Worm (Caenorhabditis elegans): ENCODE measurements around the gene phat-3.

phat-3 gene

DNA sequence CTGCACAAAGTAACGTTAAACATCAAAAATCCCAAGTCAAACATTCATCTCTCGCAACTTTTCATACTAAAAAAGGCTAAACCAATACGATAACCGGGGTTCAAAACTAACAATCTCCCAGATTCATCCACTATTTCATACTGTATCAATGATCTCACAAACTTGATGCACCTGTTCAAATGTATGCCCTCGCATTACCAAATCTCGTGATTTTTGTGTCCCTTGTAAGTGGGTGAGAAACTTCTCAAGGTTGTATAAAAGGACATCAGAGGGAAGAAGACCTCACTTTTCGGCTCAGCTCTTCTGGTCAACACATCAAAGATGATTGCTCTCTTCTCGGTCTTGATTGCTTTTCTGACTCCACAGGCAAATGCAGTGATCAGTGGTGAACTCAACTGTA lies at the start of gene phat-3:
phat-3 (plus strand) TSS at position 301 of the 400 bp plus-strand sequence.
- TF ChIP-seq cog-1 (tag; optimal IDR thresholded peaks at IDR 0.05) (no peak), T22C8.4 (GFP tag; IDR thresholded peaks at IDR 0.05) (no peak), ztf-23 (GFP tag; IDR thresholded peaks at IDR 0.05) (no peak), med-1 (GFP tag; optimal IDR thresholded peaks at IDR 0.05; ENCODE audit: insufficient read depth) (no peak), klf-2 (GFP tag; conservative IDR thresholded peaks at IDR 0.05) (no peak), ref-1 (GFP tag; conservative IDR thresholded peaks at IDR 0.05) (no peak), ztf-29 (GFP tag; IDR thresholded peaks at IDR 0.05) (no peak), tab-1 (GFP tag; IDR thresholded peaks at IDR 0.05) (no peak), flt-1 (GFP tag; IDR thresholded peaks at IDR 0.05) (no peak)

ce11 chrV:3994048-3994447 lies 49.7 kb upstream of the phat-3 start, which contains the start of gene K09D9.9:
Gene K09D9.9, minus strand, starts transcription at chrV:3994148.
- no peak for TF ChIP-seq cog-1 (tag; optimal IDR thresholded peaks at IDR 0.05)
- no peak for TF ChIP-seq med-1 (GFP tag; optimal IDR thresholded peaks at IDR 0.05; ENCODE audit: insufficient read depth)
- no peak for TF ChIP-seq ref-1 (GFP tag; conservative IDR thresholded peaks at IDR 0.05)
- TF ChIP-seq ztf-23 (GFP tag; IDR thresholded peaks at IDR 0.05), result no peak
- no peak for TF ChIP-seq flt-1 (GFP tag; IDR thresholded peaks at IDR 0.05)
- no peak for TF ChIP-seq klf-2 (GFP tag; conservative IDR thresholded peaks at IDR 0.05)
- no peak for TF ChIP-seq T22C8.4 (GFP tag; IDR thresholded peaks at IDR 0.05)

DNA sequence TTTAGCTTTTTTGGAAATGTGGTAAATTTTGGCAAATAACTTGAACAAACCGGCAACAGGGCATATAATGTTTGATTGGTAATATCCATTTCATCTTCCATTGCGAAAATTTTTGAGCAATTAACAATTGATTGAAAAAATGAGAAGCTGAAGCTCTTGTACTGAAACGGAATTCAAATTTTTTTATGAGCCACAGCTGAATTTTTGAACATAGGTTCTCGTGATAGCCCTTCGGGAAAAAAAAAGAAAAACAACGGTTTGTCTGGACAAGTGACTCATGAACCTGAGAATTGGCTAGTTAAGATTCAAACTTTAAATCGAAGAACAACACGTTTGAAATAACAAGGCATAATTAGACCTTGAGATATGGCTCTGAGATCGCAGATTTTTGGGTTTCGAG lies 47.9 kb upstream of the phat-3 start, which contains the start of gene srx-62:
srx-62 (minus strand) TSS at position 101 of the 400 bp plus-strand sequence.
- TF ChIP-seq tab-1 (GFP tag; IDR thresholded peaks at IDR 0.05) (no peak), cog-1 (tag; optimal IDR thresholded peaks at IDR 0.05) (no peak), flt-1 (GFP tag; IDR thresholded peaks at IDR 0.05) (no peak), ztf-23 (GFP tag; IDR thresholded peaks at IDR 0.05) (no peak)

DNA sequence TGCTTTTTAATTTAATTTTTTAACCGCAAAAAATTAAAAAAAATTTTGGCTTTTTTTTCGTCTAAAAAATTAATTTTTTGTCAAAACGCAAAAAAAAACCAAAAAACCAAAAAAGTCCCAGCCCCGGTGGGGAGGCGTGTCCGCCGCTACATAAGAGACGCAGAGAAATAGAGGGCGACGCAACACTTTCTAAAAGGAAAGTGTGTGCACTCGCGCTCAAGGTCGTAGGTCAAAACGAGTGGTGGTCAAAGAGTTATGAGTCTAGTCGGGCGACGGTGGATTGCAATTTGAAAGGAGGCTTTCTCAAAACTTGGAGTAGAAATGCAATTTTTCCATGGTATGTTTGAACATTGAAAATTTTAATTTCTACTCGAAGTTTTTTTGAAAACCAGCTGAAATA lies 39.2 kb upstream of the phat-3 start:
- TF ChIP-seq cog-1 (tag; optimal IDR thresholded peaks at IDR 0.05) (no peak), ztf-23 (GFP tag; IDR thresholded peaks at IDR 0.05) (no peak), med-1 (GFP tag; optimal IDR thresholded peaks at IDR 0.05; ENCODE audit: insufficient read depth) (no peak), T22C8.4 (GFP tag; IDR thresholded peaks at IDR 0.05) (no peak), klf-2 (GFP tag; conservative IDR thresholded peaks at IDR 0.05) (no peak), flt-1 (GFP tag; IDR thresholded peaks at IDR 0.05) (no peak), ztf-29 (GFP tag; IDR thresholded peaks at IDR 0.05) (no peak), ref-1 (GFP tag; conservative IDR thresholded peaks at IDR 0.05) (no peak), tab-1 (GFP tag; IDR thresholded peaks at IDR 0.05) (no peak)

- TF ChIP-seq ztf-23 (GFP tag; IDR thresholded peaks at IDR 0.05), result no peak
- TF ChIP-seq tab-1 (GFP tag; IDR thresholded peaks at IDR 0.05), result no peak
- TF ChIP-seq cog-1 (tag; optimal IDR thresholded peaks at IDR 0.05), result no peak
- TF ChIP-seq klf-2 (GFP tag; conservative IDR thresholded peaks at IDR 0.05), result no peak
- no peak for TF ChIP-seq ref-1 (GFP tag; conservative IDR thresholded peaks at IDR 0.05)
- TF ChIP-seq flt-1 (GFP tag; IDR thresholded peaks at IDR 0.05), result no peak
- no peak for TF ChIP-seq T22C8.4 (GFP tag; IDR thresholded peaks at IDR 0.05)
- TF ChIP-seq med-1 (GFP tag; optimal IDR thresholded peaks at IDR 0.05; ENCODE audit: insufficient read depth), result no peak
- no peak for TF ChIP-seq ztf-29 (GFP tag; IDR thresholded peaks at IDR 0.05)
Observed at ce11 chrV:4005219-4005618, 38.5 kb upstream of the phat-3 start, which contains the start of gene srh-8. Gene srh-8, plus strand, starts transcription at chrV:4005519.

DNA sequence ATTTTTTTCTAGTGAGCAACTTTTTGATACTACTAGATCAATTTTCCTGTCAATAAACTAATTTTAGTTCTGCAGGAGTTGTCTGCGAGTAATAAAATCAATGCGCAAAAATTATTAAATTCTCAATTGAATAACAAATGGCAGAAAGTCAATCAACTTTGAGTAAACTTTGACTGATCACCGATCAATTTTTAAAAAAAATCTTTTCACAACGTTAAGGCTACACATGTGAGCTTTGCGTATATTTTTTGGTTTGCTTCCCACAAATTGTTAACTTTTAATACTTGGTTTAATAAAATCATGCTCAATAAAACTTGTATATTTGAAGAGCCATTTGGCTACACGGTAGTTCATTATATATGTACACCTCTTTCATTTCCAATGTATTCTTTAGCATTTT lies 35.8 kb upstream of the phat-3 start, which contains the start of gene srh-7:
srh-7 (plus strand) TSS at position 301 of the 400 bp plus-strand sequence.
- TF ChIP-seq ref-1 (GFP tag; conservative IDR thresholded peaks at IDR 0.05), result no peak
- no peak for TF ChIP-seq med-1 (GFP tag; optimal IDR thresholded peaks at IDR 0.05; ENCODE audit: insufficient read depth)
- no peak for TF ChIP-seq cog-1 (tag; optimal IDR thresholded peaks at IDR 0.05)
- TF ChIP-seq flt-1 (GFP tag; IDR thresholded peaks at IDR 0.05), result no peak
- TF ChIP-seq klf-2 (GFP tag; conservative IDR thresholded peaks at IDR 0.05), result no peak

DNA sequence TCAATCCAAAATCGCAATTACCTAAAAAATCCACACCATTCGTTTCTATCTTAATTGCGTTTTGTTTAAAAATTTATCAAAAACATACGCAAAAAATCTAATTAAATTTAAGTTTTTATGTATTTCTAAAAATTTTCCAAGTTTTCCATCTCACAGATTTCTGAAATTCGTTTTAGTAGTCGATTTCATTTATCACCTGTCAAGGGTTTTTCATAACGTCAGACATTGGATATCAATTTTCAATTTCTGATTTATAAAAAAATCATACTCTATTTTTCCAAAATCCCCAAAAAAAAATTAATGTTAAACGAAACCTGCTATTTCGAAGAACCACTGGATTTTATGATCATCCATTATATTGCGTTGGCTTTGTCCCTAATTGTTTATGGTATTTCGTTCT lies 33.6 kb upstream of the phat-3 start, which contains the start of gene srh-4:
srh-4 (plus strand) TSS at position 301 of the 400 bp plus-strand sequence.
- TF ChIP-seq ztf-23 (GFP tag; IDR thresholded peaks at IDR 0.05) (no peak), klf-2 (GFP tag; conservative IDR thresholded peaks at IDR 0.05) (no peak), cog-1 (tag; optimal IDR thresholded peaks at IDR 0.05) (no peak), tab-1 (GFP tag; IDR thresholded peaks at IDR 0.05) (no peak), ref-1 (GFP tag; conservative IDR thresholded peaks at IDR 0.05) (no peak), T22C8.4 (GFP tag; IDR thresholded peaks at IDR 0.05) (no peak), flt-1 (GFP tag; IDR thresholded peaks at IDR 0.05) (no peak), ztf-29 (GFP tag; IDR thresholded peaks at IDR 0.05) (no peak), med-1 (GFP tag; optimal IDR thresholded peaks at IDR 0.05; ENCODE audit: insufficient read depth) (no peak)

ce11 chrV:4016780-4017179 lies 27.0 kb upstream of the phat-3 start, which contains the start of gene srw-89:
Gene srw-89, plus strand, starts transcription at chrV:4017080.
- TF ChIP-seq T22C8.4 (GFP tag; IDR thresholded peaks at IDR 0.05), result no peak
- TF ChIP-seq ref-1 (GFP tag; conservative IDR thresholded peaks at IDR 0.05), result no peak
- TF ChIP-seq ztf-23 (GFP tag; IDR thresholded peaks at IDR 0.05), result no peak
- no peak for TF ChIP-seq ztf-29 (GFP tag; IDR thresholded peaks at IDR 0.05)
- TF ChIP-seq klf-2 (GFP tag; conservative IDR thresholded peaks at IDR 0.05), result no peak
- TF ChIP-seq tab-1 (GFP tag; IDR thresholded peaks at IDR 0.05), result no peak

DNA sequence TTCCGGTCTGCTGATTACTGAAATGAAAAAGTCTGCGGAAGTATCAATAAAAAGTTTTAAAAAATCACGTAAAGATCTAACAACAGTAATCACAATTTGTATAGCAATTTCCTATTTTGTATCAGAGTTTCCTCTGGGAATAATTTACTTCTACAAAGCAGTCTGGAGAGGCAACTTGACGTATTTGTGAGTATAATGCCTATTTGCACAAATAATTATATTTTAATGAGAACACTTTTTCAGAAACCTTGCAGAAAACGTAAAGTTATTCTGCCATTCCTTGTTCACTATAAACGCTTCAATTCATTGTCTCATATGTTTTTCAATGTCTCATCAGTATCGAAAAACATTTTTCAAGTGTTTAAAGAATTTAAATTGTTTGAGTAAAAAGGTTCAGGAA lies 25.1 kb upstream of the phat-3 start:
- TF ChIP-seq T22C8.4 (GFP tag; IDR thresholded peaks at IDR 0.05) (no peak), cog-1 (tag; optimal IDR thresholded peaks at IDR 0.05) (no peak), klf-2 (GFP tag; conservative IDR thresholded peaks at IDR 0.05) (no peak), ztf-29 (GFP tag; IDR thresholded peaks at IDR 0.05) (no peak), tab-1 (GFP tag; IDR thresholded peaks at IDR 0.05) (no peak), ref-1 (GFP tag; conservative IDR thresholded peaks at IDR 0.05) (no peak), flt-1 (GFP tag; IDR thresholded peaks at IDR 0.05) (no peak), med-1 (GFP tag; optimal IDR thresholded peaks at IDR 0.05; ENCODE audit: insufficient read depth) (no peak), ztf-23 (GFP tag; IDR thresholded peaks at IDR 0.05) (no peak)

DNA sequence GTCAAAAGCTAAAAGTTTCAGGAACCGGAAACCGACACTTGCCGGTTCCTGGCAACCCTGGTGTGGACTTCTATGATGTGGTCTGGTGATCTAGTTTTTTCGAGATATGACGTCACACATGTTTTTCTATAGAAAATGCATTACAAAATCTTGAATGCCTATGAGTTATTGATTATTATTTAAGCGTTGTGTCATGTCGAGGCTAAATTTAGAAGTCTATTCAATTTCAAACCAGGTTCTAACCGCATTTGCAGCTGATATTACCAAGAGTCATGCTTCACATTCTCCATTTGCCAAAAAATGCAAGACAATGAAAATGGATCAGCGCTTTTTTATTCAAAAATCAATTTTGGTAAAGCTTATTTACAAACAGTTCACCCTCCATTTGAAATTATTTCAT lies 24.5 kb upstream of the phat-3 start, which contains the start of gene K09D9.3:
K09D9.3 (plus strand) TSS at position 301 of the 400 bp plus-strand sequence.
- TF ChIP-seq klf-2 (GFP tag; conservative IDR thresholded peaks at IDR 0.05) (no peak), ztf-23 (GFP tag; IDR thresholded peaks at IDR 0.05) (no peak), ztf-29 (GFP tag; IDR thresholded peaks at IDR 0.05) (no peak), ref-1 (GFP tag; conservative IDR thresholded peaks at IDR 0.05) (no peak), cog-1 (tag; optimal IDR thresholded peaks at IDR 0.05) (no peak), med-1 (GFP tag; optimal IDR thresholded peaks at IDR 0.05; ENCODE audit: insufficient read depth) (no peak), flt-1 (GFP tag; IDR thresholded peaks at IDR 0.05) (no peak), tab-1 (GFP tag; IDR thresholded peaks at IDR 0.05) (no peak), T22C8.4 (GFP tag; IDR thresholded peaks at IDR 0.05) (no peak)
